Fruit fly (Drosophila melanogaster): ENCODE results near the gene CG11658.

CG11658 gene

DNA sequence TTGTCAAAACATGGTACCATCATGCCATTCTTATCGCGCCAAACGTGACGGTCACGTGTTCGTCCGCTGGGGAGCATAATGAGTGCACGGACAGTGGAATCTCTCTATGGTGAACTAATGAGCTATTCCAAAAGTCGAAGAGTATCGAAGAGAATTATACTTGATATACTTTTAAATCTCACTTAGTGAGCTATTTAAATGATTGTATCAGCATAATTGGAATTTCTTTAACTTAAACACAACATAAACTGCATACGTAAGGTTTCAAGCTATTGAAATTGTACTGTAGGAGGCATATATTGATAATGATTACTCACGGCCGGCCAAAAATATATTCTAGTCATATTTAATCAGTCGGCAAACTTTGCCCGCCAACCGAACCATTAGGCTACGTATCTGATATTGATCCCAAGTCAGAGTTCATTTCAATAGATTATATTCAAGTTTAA, 13.2 kb upstream of the CG11658 start (continued):
- TF ChIP-seq cg (GFP tag; optimal IDR thresholded peaks at IDR 0.05) (no peak), exex (tag; optimal IDR thresholded peaks at IDR 0.05) (peak; percentile 33), CG32532 (GFP tag; IDR thresholded peaks at IDR 0.05) (peak; percentile 57), chm (GFP tag; IDR thresholded peaks at IDR 0.05) (no peak), CG13624 (GFP tag; optimal IDR thresholded peaks at IDR 0.05) (no peak), Lhr (GFP tag; optimal IDR thresholded peaks at IDR 0.05) (no peak), CG10274 (GFP tag; optimal IDR thresholded peaks at IDR 0.05) (no peak), zfh2 (GFP tag; optimal IDR thresholded peaks at IDR 0.05) (peak; percentile 7), MESR4 (GFP tag; optimal IDR thresholded peaks at IDR 0.05) (no peak), HLHmδ (GFP tag; optimal IDR thresholded peaks at IDR 0.05) (no peak), CG10959 (GFP tag; IDR thresholded peaks at IDR 0.05) (no peak), fd102C (GFP tag; optimal IDR thresholded peaks at IDR 0.05) (no peak), CG12391 (tag; optimal IDR thresholded peaks at IDR 0.05) (no peak), Hr3 (GFP tag; optimal IDR thresholded peaks at IDR 0.05) (no peak), CG1529 (GFP tag; optimal IDR thresholded peaks at IDR 0.05) (no peak), Awh (GFP tag; IDR thresholded peaks at IDR 0.05) (no peak), CG8765 (GFP tag; IDR thresholded peaks at IDR 0.05) (no peak), CG11085 (GFP tag; IDR thresholded peaks at IDR 0.05) (no peak), unpg (GFP tag; optimal IDR thresholded peaks at IDR 0.05) (peak; percentile 37), rib (GFP tag; IDR thresholded peaks at IDR 0.05) (no peak), CG1832 (GFP tag; optimal IDR thresholded peaks at IDR 0.05) (no peak), ERR (GFP tag; optimal IDR thresholded peaks at IDR 0.05) (no peak), lab (GFP tag; optimal IDR thresholded peaks at IDR 0.05) (peak; percentile 55), ken (GFP tag; IDR thresholded peaks at IDR 0.05) (no peak), lola (GFP tag; optimal IDR thresholded peaks at IDR 0.05) (no peak), Rfx (GFP tag; IDR thresholded peaks at IDR 0.05) (peak; percentile 56), Hmx (GFP tag; optimal IDR thresholded peaks at IDR 0.05) (no peak), sima (GFP tag; optimal IDR thresholded peaks at IDR 0.05) (no peak), D (optimal IDR thresholded peaks at IDR 0.05) (no peak), D (GFP tag; optimal IDR thresholded peaks at IDR 0.05) (no peak), esg (GFP tag; conservative IDR thresholded peaks at IDR 0.05) (no peak), CG14441 (GFP tag; IDR thresholded peaks at IDR 0.05) (peak; percentile 46), CG10462 (GFP tag; optimal IDR thresholded peaks at IDR 0.05) (no peak), Dref (GFP tag; IDR thresholded peaks at IDR 0.05) (no peak), CG10321 (GFP tag; IDR thresholded peaks at IDR 0.05) (no peak), slbo (GFP tag; IDR thresholded peaks at IDR 0.05) (peak; percentile 32; the same call in 1 of the 2 replicates), CG7786 (GFP tag; optimal IDR thresholded peaks at IDR 0.05) (no peak), Stat92E (GFP tag; optimal IDR thresholded peaks at IDR 0.05) (no peak), CG33557 (GFP tag; optimal IDR thresholded peaks at IDR 0.05) (no peak), CG14050 (GFP tag; IDR thresholded peaks at IDR 0.05) (peak; percentile 25; the same call in 1 of the 3 replicates), Usf (GFP tag; optimal IDR thresholded peaks at IDR 0.05) (no peak), ab (GFP tag; optimal IDR thresholded peaks at IDR 0.05) (no peak), CG4707 (GFP tag; optimal IDR thresholded peaks at IDR 0.05) (no peak), scrt (GFP tag; optimal IDR thresholded peaks at IDR 0.05) (no peak), Sry-β (GFP tag; optimal IDR thresholded peaks at IDR 0.05) (no peak), trh (GFP tag; optimal IDR thresholded peaks at IDR 0.05) (no peak), mld (GFP tag; IDR thresholded peaks at IDR 0.05; ENCODE audit: partially characterized antibody) (no peak), org-1 (GFP tag; optimal IDR thresholded peaks at IDR 0.05) (peak; percentile 16), Dp (GFP tag; optimal IDR thresholded peaks at IDR 0.05) (no peak), yki (optimal IDR thresholded peaks at IDR 0.05) (no peak), CG15514 (GFP tag; optimal IDR thresholded peaks at IDR 0.05) (no peak), CG1603 (tag; optimal IDR thresholded peaks at IDR 0.05) (peak; percentile 2)

Measured in whole organism, embryonic.